Fruit fly (Drosophila melanogaster) whole organism, embryonic: Measurements from ENCODE around the gene CG14664.

Experiments
- Adf1 ChIP-seq: fragments of 200-800 bp; sonication (Bioruptor generic); IDR thresholded peaks from 2 replicates; pipeline ENCODE4 v1.3.6; 2022; ENCODE audit warnings: missing biosample characterization, missing genetic modification characterization
- Atf6 ChIP-seq: fragments of 200-800 bp; sonication (Bioruptor generic); IDR thresholded peaks from 2 replicates; pipeline ENCODE4 v1.3.6; 2022; ENCODE audit warnings: missing biosample characterization, missing genetic modification characterization
- Blimp-1 ChIP-seq: fragments of 200-800 bp; sonication (Bioruptor generic); optimal IDR thresholded peaks from 3 replicates; lab custom pipeline; 2018; ENCODE audit warnings: missing biosample characterization, missing genetic modification characterization, mild to moderate bottlenecking, moderate library complexity, missing genetic modification reagents
- CG12391 ChIP-seq: fragments of 200-800 bp; sonication (Bioruptor generic); optimal IDR thresholded peaks from 3 replicates; lab custom pipeline; 2018; ENCODE audit warnings: missing biosample characterization, mild to moderate bottlenecking, missing genetic modification characterization, moderate library complexity
- CG13775 ChIP-seq: fragments of 200-800 bp; sonication (Bioruptor generic); optimal IDR thresholded peaks from 3 replicates; lab custom pipeline; 2017; ENCODE audit warnings: missing biosample characterization, mild to moderate bottlenecking, missing genetic modification characterization
- CG14965 ChIP-seq: fragments of 200-800 bp; sonication (Bioruptor generic); optimal IDR thresholded peaks from 2 replicates; lab custom pipeline; 2016; ENCODE audit warnings: missing biosample characterization, missing genetic modification characterization, borderline replicate concordance
- CG15269 ChIP-seq: fragments of 200-800 bp; sonication (Bioruptor generic); optimal IDR thresholded peaks from 2 replicates; lab custom pipeline; 2018; ENCODE audit warnings: missing biosample characterization, mild to moderate bottlenecking, missing genetic modification characterization, moderate library complexity
- CG15479 ChIP-seq: fragments of 200-800 bp; sonication (Bioruptor generic); optimal IDR thresholded peaks from 3 replicates; lab custom pipeline; 2019; ENCODE audit warnings: missing biosample characterization, mild to moderate bottlenecking, missing genetic modification characterization, moderate library complexity
- CG17328 ChIP-seq: fragments of 200-800 bp; sonication (Bioruptor generic); IDR thresholded peaks from 2 replicates; pipeline ENCODE4 v1.3.6; 2022; ENCODE audit warnings: missing biosample characterization, missing genetic modification characterization
- CG17359 ChIP-seq: fragments of 200-800 bp; sonication (Bioruptor generic); optimal IDR thresholded peaks from 3 replicates; lab custom pipeline; 2018; ENCODE audit warnings: missing biosample characterization, mild to moderate bottlenecking, missing genetic modification characterization, moderate library complexity
- CG18476 ChIP-seq: fragments of 200-800 bp; sonication (Bioruptor generic); optimal IDR thresholded peaks from 2 replicates; lab custom pipeline; 2016; ENCODE audit warnings: missing biosample characterization, mild to moderate bottlenecking, missing genetic modification characterization
- CG2678 ChIP-seq: fragments of 200-800 bp; sonication (Bioruptor generic); optimal IDR thresholded peaks from 3 replicates; lab custom pipeline; 2019; ENCODE audit warnings: missing biosample characterization, mild to moderate bottlenecking, missing genetic modification characterization, moderate library complexity
- CG31365 ChIP-seq: fragments of 200-800 bp; sonication (Bioruptor generic); optimal IDR thresholded peaks from 2 replicates; lab custom pipeline; 2018; ENCODE audit warnings: missing biosample characterization, mild to moderate bottlenecking, missing genetic modification characterization
- CG3847 ChIP-seq: fragments of 200-800 bp; sonication (Bioruptor generic); IDR thresholded peaks from 2 replicates; pipeline ENCODE4 v1.3.6; 2022; ENCODE audit warnings: missing biosample characterization, missing genetic modification characterization
- CG4328 ChIP-seq: fragments of 200-800 bp; sonication (Bioruptor generic); optimal IDR thresholded peaks from 3 replicates; lab custom pipeline; 2017; ENCODE audit warnings: missing biosample characterization, missing genetic modification reagents, missing genetic modification characterization
- CG7271 ChIP-seq: fragments of 200-800 bp; sonication (Bioruptor generic); optimal IDR thresholded peaks from 2 replicates; lab custom pipeline; 2018; ENCODE audit warnings: missing biosample characterization, mild to moderate bottlenecking, missing genetic modification characterization, moderate library complexity
- CG8924 ChIP-seq: fragments of 200-800 bp; optimal IDR thresholded peaks from 3 replicates; lab custom pipeline; 2019; ENCODE audit warnings: missing biosample characterization, mild to moderate bottlenecking, missing genetic modification characterization, moderate library complexity
- Camta ChIP-seq: fragments of 200-800 bp; sonication (Bioruptor generic); optimal IDR thresholded peaks from 2 replicates; lab custom pipeline; 2016; ENCODE audit warnings: missing biosample characterization, missing genetic modification characterization
- CoRest ChIP-seq: fragments of 200-800 bp; sonication (Bioruptor generic); optimal IDR thresholded peaks from 3 replicates; lab custom pipeline; 2018; ENCODE audit warnings: missing biosample characterization, mild to moderate bottlenecking, missing genetic modification characterization, moderate library complexity
- Hr39 ChIP-seq: fragments of >200 bp; optimal IDR thresholded peaks from 2 replicates; lab custom pipeline; 2017
- MESR4 ChIP-seq: fragments of 200-800 bp; sonication (Bioruptor generic); optimal IDR thresholded peaks from 2 replicates; lab custom pipeline; 2018; ENCODE audit warnings: missing biosample characterization, mild to moderate bottlenecking, missing genetic modification characterization, moderate library complexity
- NK7.1 ChIP-seq: fragments of 200-800 bp; sonication (Bioruptor generic); optimal IDR thresholded peaks from 3 replicates; lab custom pipeline; 2016; ENCODE audit warnings: missing biosample characterization, missing genetic modification characterization
- Neu2 ChIP-seq: fragments of 200-800 bp; sonication (Bioruptor generic); optimal IDR thresholded peaks from 3 replicates; lab custom pipeline; 2016; ENCODE audit warnings: missing biosample characterization, missing genetic modification characterization, borderline replicate concordance
- Oli ChIP-seq: fragments of 200-800 bp; sonication (Bioruptor generic); optimal IDR thresholded peaks from 2 replicates; lab custom pipeline; 2018; ENCODE audit warnings: missing biosample characterization, mild to moderate bottlenecking, missing genetic modification characterization, moderate library complexity
- Six4 ChIP-seq: fragments of 200-800 bp; sonication (Bioruptor generic); optimal IDR thresholded peaks from 2 replicates; lab custom pipeline; 2016; ENCODE audit warnings: missing biosample characterization, missing genetic modification characterization
- Trl ChIP-seq, 3 experiments: fragments of >200 bp in 2 of 3; fragments of 200-800 bp in 1 of 3; sonication (Bioruptor generic) in 1 of 3; optimal IDR thresholded peaks; 2 replicates in 1 of 3; 3 replicates in 2 of 3; lab custom pipeline; 2016 to 2017; ENCODE audit warnings: missing biosample characterization in 1 of 3, missing genetic modification characterization in 1 of 3
- bab2 ChIP-seq: fragments of 200-800 bp; sonication (Bioruptor generic); optimal IDR thresholded peaks from 2 replicates; lab custom pipeline; 2016; ENCODE audit warnings: missing biosample characterization, missing genetic modification characterization
- bcd ChIP-seq: fragments of 200-800 bp; sonication (Bioruptor generic); optimal IDR thresholded peaks from 2 replicates; lab custom pipeline; 2017; ENCODE audit warnings: missing biosample characterization, mild to moderate bottlenecking, missing genetic modification characterization
- bigmax ChIP-seq: fragments of 200-800 bp; sonication (Bioruptor generic); optimal IDR thresholded peaks from 2 replicates; lab custom pipeline; 2018; ENCODE audit warnings: missing biosample characterization, mild to moderate bottlenecking, missing genetic modification characterization
- caup ChIP-seq: fragments of 200-800 bp; sonication (Bioruptor generic); optimal IDR thresholded peaks from 3 replicates; lab custom pipeline; 2017; ENCODE audit warnings: missing biosample characterization, mild to moderate bottlenecking, missing genetic modification characterization, moderate library complexity; ENCODE audit not compliant: severe bottlenecking
- crp ChIP-seq, 2 experiments: fragments of 200-800 bp; sonication (Bioruptor generic); optimal IDR thresholded peaks; 2 replicates in 1 of 2; 3 replicates in 1 of 2; lab custom pipeline; 2017; ENCODE audit warnings: missing biosample characterization in 2 of 2, missing genetic modification characterization in 2 of 2, mild to moderate bottlenecking in 1 of 2, moderate library complexity in 1 of 2
- dpn ChIP-seq, 2 experiments: fragments of 200-800 bp; sonication (Bioruptor generic); optimal IDR thresholded peaks; 3 replicates each; lab custom pipeline; 2016; ENCODE audit warnings: missing biosample characterization in 2 of 2, missing genetic modification characterization in 2 of 2
- ind ChIP-seq: fragments of 200-800 bp; sonication (Bioruptor generic); optimal IDR thresholded peaks from 3 replicates; lab custom pipeline; 2016; ENCODE audit warnings: missing biosample characterization, missing genetic modification characterization
- jumu ChIP-seq: fragments of 200-800 bp; sonication (Bioruptor generic); optimal IDR thresholded peaks from 3 replicates; lab custom pipeline; 2016; ENCODE audit warnings: missing biosample characterization, missing genetic modification characterization
- nerfin-1 ChIP-seq: fragments of 200-800 bp; sonication (Bioruptor generic); optimal IDR thresholded peaks from 3 replicates; lab custom pipeline; 2019; ENCODE audit warnings: missing biosample characterization, mild to moderate bottlenecking, missing genetic modification characterization, moderate library complexity
- nerfin-2 ChIP-seq: fragments of 200-800 bp; sonication (Bioruptor generic); IDR thresholded peaks from 2 replicates; pipeline ENCODE4 v1.3.6; 2022; ENCODE audit warnings: missing biosample characterization, missing genetic modification characterization; ENCODE audit not compliant: partially characterized antibody
- pho ChIP-seq: fragments of 200-800 bp; sonication (Bioruptor generic); optimal IDR thresholded peaks from 2 replicates; lab custom pipeline; 2016; ENCODE audit warnings: missing biosample characterization, missing genetic modification characterization
- pita ChIP-seq: fragments of 200-800 bp; sonication (Bioruptor generic); optimal IDR thresholded peaks from 2 replicates; lab custom pipeline; 2017; ENCODE audit warnings: missing biosample characterization, mild to moderate bottlenecking, missing genetic modification characterization
- pros ChIP-seq: fragments of 200-800 bp; sonication (Bioruptor generic); optimal IDR thresholded peaks from 3 replicates; lab custom pipeline; 2019; ENCODE audit warnings: missing biosample characterization, mild to moderate bottlenecking, missing genetic modification characterization, moderate library complexity
- run ChIP-seq: fragments of 200-800 bp; sonication (Bioruptor generic); optimal IDR thresholded peaks from 3 replicates; lab custom pipeline; 2018; ENCODE audit warnings: missing biosample characterization, mild to moderate bottlenecking, missing genetic modification characterization
- sens ChIP-seq: fragments of 200-800 bp; sonication (Bioruptor generic); peaks from one replicate; lab custom pipeline; 2016; ENCODE audit warnings: missing biosample characterization, missing genetic modification characterization
- sens-2 ChIP-seq: fragments of 200-800 bp; sonication (Bioruptor generic); IDR thresholded peaks from 2 replicates; pipeline ENCODE4 v1.3.6; 2022; ENCODE audit warnings: missing biosample characterization, missing genetic modification characterization
- slou ChIP-seq: fragments of 200-800 bp; sonication (Bioruptor generic); optimal IDR thresholded peaks from 3 replicates; lab custom pipeline; 2016; ENCODE audit warnings: missing biosample characterization, missing genetic modification characterization
- so ChIP-seq: fragments of 200-800 bp; sonication (Bioruptor generic); IDR thresholded peaks from 3 replicates; pipeline ENCODE4 v1.3.6; 2022; ENCODE audit warnings: missing biosample characterization, missing genetic modification characterization
- tio ChIP-seq: fragments of 200-800 bp; sonication (Bioruptor generic); optimal IDR thresholded peaks from 2 replicates; lab custom pipeline; 2017; ENCODE audit warnings: missing biosample characterization, missing genetic modification characterization, inconsistent platforms
- ttk ChIP-seq: fragments of 200-800 bp; sonication (Bioruptor generic); IDR thresholded peaks from 2 replicates; pipeline ENCODE4 v2.1.2; 2022; ENCODE audit warnings: missing biosample characterization, missing genetic modification characterization

CG14664 gene

DNA sequence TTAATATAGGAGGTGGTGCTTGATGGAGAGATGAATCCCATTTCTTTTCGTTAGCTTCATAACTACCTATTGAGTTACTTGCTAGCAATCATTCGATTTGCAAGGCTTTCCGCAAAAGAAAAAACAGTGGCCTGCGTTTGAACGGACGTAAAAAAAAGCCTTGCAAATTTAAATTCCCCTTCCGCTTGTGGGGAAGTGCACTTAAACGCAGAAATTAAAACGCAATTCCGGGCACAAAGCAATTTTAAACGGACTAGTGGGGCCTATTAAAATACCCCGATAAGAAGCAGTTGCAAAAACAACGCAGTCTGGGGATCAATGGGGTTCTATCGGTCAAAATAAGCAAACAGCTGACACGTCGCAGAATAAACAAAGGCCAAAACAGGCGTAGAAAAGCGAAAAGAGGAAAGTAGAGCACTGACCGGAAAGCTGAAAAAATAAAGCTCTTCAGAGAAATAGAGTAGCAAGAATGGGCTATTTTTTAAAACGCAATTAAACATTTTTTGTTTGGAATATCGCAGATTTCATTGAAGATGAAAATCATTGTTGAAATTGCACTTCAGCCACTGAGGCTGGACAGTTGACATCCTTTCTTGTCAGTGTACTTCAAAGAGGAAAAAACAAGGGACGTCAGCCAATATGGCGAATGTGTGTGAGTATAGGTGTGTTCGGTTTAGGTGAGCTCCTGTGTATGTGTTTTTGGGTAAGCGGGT lies 26.7 kb downstream of the CG14664 start (continued):
- 0 out of 2 replicates have a peak, but pooled peaks have one; percentile 19 for TF ChIP-seq CG17328
- no peak for TF ChIP-seq caup (GFP tag; lab: Kevin White, UChicago)
- TF ChIP-seq sens: peak; percentile 88
- peak; percentile 11 to 21 for TF ChIP-seq dpn (GFP tag; optimal IDR thresholded peaks at IDR 0.05; lab: Kevin White, UChicago)
- TF ChIP-seq pho (GFP tag; lab: Kevin White, UChicago): peak; percentile 9
- TF ChIP-seq Oli (tag; lab: Kevin White, UChicago): no peak
- TF ChIP-seq sens-2 (GFP tag; lab: Robert Waterston, UW): no peak
- TF ChIP-seq ind (GFP tag; lab: Kevin White, UChicago): peak; percentile 28
- TF ChIP-seq CG15269 (tag; lab: Kevin White, UChicago): peak; percentile 26
- no peak for TF ChIP-seq bcd (GFP tag; lab: Kevin White, UChicago)

DNA sequence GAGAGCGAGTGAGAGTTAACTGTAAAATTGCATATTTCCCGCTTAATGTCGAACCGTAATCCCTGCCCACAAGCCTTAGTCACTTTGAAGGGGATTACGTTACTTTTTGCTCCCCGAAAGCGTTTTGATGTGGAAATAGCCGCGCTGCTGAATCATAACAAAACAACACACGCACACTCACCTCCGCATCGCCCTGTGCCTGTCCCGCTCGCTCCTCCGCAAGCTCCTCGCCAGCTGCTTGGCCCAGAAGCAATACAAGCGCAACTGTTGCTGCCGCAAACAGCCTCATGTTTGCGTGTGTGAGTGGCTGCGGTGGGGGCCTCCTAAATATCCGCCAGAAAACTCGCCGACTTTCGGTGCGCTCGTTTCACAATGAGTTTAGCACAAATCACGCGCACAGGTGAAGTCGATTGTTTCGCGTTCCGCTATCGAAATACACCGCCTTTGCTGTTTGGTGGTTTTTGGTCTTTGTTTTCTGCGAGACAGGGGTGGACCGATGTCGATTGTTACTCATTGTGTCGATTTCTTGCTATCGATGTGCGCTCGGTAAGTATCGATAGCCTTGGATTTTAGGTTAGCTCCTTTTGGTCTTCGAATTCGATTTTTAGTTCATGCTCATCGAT lies 27.4 kb downstream of the CG14664 start, which contains the start of gene CtsF:
Gene CtsF (minus strand): TSS at position 503 of the 623 bp plus-strand sequence.
- peak; percentile 90 for TF ChIP-seq MESR4
- peak; percentile 14 for TF ChIP-seq nerfin-1 (tag; lab: Kevin White, UChicago)
- TF ChIP-seq slou: no peak
- TF ChIP-seq CG2678 (tag; lab: Kevin White, UChicago): peak; percentile 3
- peak in 1 of 2 experiments; percentile 67 for TF ChIP-seq crp (GFP tag; optimal IDR thresholded peaks at IDR 0.05; lab: Kevin White, UChicago)
- peak; percentile 99 for TF ChIP-seq bigmax (GFP tag; lab: Kevin White, UChicago)
- TF ChIP-seq Six4: no peak
- peak; percentile 47 for TF ChIP-seq run (tag; lab: Kevin White, UChicago)
- TF ChIP-seq so: no peak; the same call in 2 of the 3 replicates
- peak; percentile 14 for TF ChIP-seq jumu (GFP tag; lab: Kevin White, UChicago)
- TF ChIP-seq Atf6: peak; percentile 43; the same call in 1 of the 2 replicates
- TF ChIP-seq Blimp-1: no peak
- no peak for TF ChIP-seq bab2 (GFP tag; lab: Kevin White, UChicago)
- TF ChIP-seq CG17359 (tag; lab: Kevin White, UChicago): no peak
- TF ChIP-seq Neu2 (GFP tag; lab: Kevin White, UChicago): peak; percentile 99
- TF ChIP-seq pros (GFP tag; lab: Kevin White, UChicago): peak; percentile 22
- peak; percentile 8 for TF ChIP-seq NK7.1 (GFP tag; lab: Kevin White, UChicago)
- TF ChIP-seq Trl (optimal IDR thresholded peaks at IDR 0.05; lab: Kevin White, UChicago): peak in 1 of 2 experiments; percentile 37
- TF ChIP-seq Trl (GFP tag; optimal IDR thresholded peaks at IDR 0.05; lab: Kevin White, UChicago): no peak
- no peak for TF ChIP-seq ttk (GFP tag; lab: Robert Waterston, UW)
- TF ChIP-seq Hr39 (lab: Kevin White, UChicago): no peak
- peak; percentile 41 for TF ChIP-seq CG8924 (tag; lab: Kevin White, UChicago)
- no peak for TF ChIP-seq CG14965 (GFP tag; lab: Kevin White, UChicago)
- TF ChIP-seq CG18476: no peak
- peak; percentile 34; the same call in 1 of the 2 replicates for TF ChIP-seq CG3847 (GFP tag; lab: Robert Waterston, UW)
- TF ChIP-seq Camta (GFP tag; lab: Kevin White, UChicago): peak; percentile 26
- TF ChIP-seq nerfin-2 (GFP tag; lab: Robert Waterston, UW): peak; percentile 100
- TF ChIP-seq CG15479: peak; percentile 39
- no peak for TF ChIP-seq pita (GFP tag; lab: Kevin White, UChicago)
- TF ChIP-seq CG31365 (tag; lab: Kevin White, UChicago): no peak
- TF ChIP-seq tio (GFP tag; lab: Kevin White, UChicago): no peak
- TF ChIP-seq CG13775 (GFP tag; lab: Kevin White, UChicago): no peak
- TF ChIP-seq CG7271 (tag; lab: Kevin White, UChicago): no peak
- peak; percentile 34 for TF ChIP-seq CoRest (tag; lab: Kevin White, UChicago)
- TF ChIP-seq CG12391 (tag; lab: Kevin White, UChicago): peak; percentile 33
- TF ChIP-seq CG4328 (GFP tag; lab: Kevin White, UChicago): no peak
- TF ChIP-seq Adf1: peak; percentile 67
